Worm (Caenorhabditis elegans): Measurements from ENCODE around the gene Y25C1A.13.

Y25C1A.13 gene

ce11 chrII:3113934-3114333 is 2.9 kb upstream of the Y25C1A.13 start, which contains the start of gene clec-123:
Gene clec-123, plus strand, starts transcription at chrII:3114234.
- TF ChIP-seq nhr-237 (tag; optimal IDR thresholded peaks at IDR 0.05) (no peak), nhr-11 (tag; optimal IDR thresholded peaks at IDR 0.05) (no peak), nhr-25 (tag; optimal IDR thresholded peaks at IDR 0.05) (no peak), R02D3.7 (tag; optimal IDR thresholded peaks at IDR 0.05) (no peak), tbx-2 (tag; optimal IDR thresholded peaks at IDR 0.05) (no peak), ztf-4 (tag; optimal IDR thresholded peaks at IDR 0.05) (no peak), ZK546.5 (tag; optimal IDR thresholded peaks at IDR 0.05) (no peak)

- TF ChIP-seq nhr-11 (tag; optimal IDR thresholded peaks at IDR 0.05) (no peak), snpc-4 (tag; optimal IDR thresholded peaks at IDR 0.05) (peak; percentile 32)
Observed at ce11 chrII:3113289-3113688, 2.2 kb upstream of the Y25C1A.13 start.

- TF ChIP-seq ceh-16 (tag; optimal IDR thresholded peaks at IDR 0.05) (no peak), snpc-4 (tag; optimal IDR thresholded peaks at IDR 0.05) (no peak), nhr-25 (tag; optimal IDR thresholded peaks at IDR 0.05) (no peak), ama-1 (optimal IDR thresholded peaks at IDR 0.05) (no peak), ceh-82 (tag; optimal IDR thresholded peaks at IDR 0.05) (no peak), nhr-12 (tag; optimal IDR thresholded peaks at IDR 0.05) (no peak), lin-15B (tag; optimal IDR thresholded peaks at IDR 0.05) (no peak), nhr-28 (tag; optimal IDR thresholded peaks at IDR 0.05) (no peak), eor-1 (tag; optimal IDR thresholded peaks at IDR 0.05) (no peak), aly-2 (tag; optimal IDR thresholded peaks at IDR 0.05) (no peak), ceh-28 (tag; optimal IDR thresholded peaks at IDR 0.05) (no peak)
Observed at ce11 chrII:3112313-3112712, 1.3 kb upstream of the Y25C1A.13 start, which contains the start of gene Y25C1A.2. Gene Y25C1A.2, plus strand, starts transcription at chrII:3112613.

ce11 chrII:3110099-3110498 is 948 bp downstream of the Y25C1A.13 start:
- no peak for TF ChIP-seq eor-1 (tag; optimal IDR thresholded peaks at IDR 0.05)
- TF ChIP-seq jun-1 (tag; optimal IDR thresholded peaks at IDR 0.05) = no peak
- no peak for TF ChIP-seq fkh-10 (GFP tag; optimal IDR thresholded peaks at IDR 0.05)
- TF ChIP-seq aly-2 (tag; optimal IDR thresholded peaks at IDR 0.05) = no peak
- TF ChIP-seq hmg-11 (tag; optimal IDR thresholded peaks at IDR 0.05) = no peak
- no peak for TF ChIP-seq nhr-23 (tag; optimal IDR thresholded peaks at IDR 0.05)
- TF ChIP-seq ztf-4 (tag; optimal IDR thresholded peaks at IDR 0.05) = no peak
- TF ChIP-seq R02D3.7 (tag; optimal IDR thresholded peaks at IDR 0.05) = no peak
- no peak for TF ChIP-seq snpc-4 (tag; optimal IDR thresholded peaks at IDR 0.05)
- TF ChIP-seq sea-2 (GFP tag; optimal IDR thresholded peaks at IDR 0.05) = no peak
- TF ChIP-seq nhr-25 (tag; optimal IDR thresholded peaks at IDR 0.05) = no peak
- no peak for TF ChIP-seq zag-1 (tag; optimal IDR thresholded peaks at IDR 0.05)
- TF ChIP-seq nhr-67 (tag; optimal IDR thresholded peaks at IDR 0.05) = no peak
- TF ChIP-seq ceh-28 (tag; optimal IDR thresholded peaks at IDR 0.05) = no peak
- TF ChIP-seq pha-4 (tag; optimal IDR thresholded peaks at IDR 0.05) = no peak
- TF ChIP-seq nhr-237 (tag; optimal IDR thresholded peaks at IDR 0.05) = no peak

ce11 chrII:3109533-3109932 is 1.5 kb downstream of the Y25C1A.13 start:
- TF ChIP-seq sea-2 (GFP tag; optimal IDR thresholded peaks at IDR 0.05) = no peak
- no peak for TF ChIP-seq nhr-11 (tag; optimal IDR thresholded peaks at IDR 0.05)
- no peak for TF ChIP-seq lsy-12 (tag; optimal IDR thresholded peaks at IDR 0.05)
- TF ChIP-seq nfya-1 (tag; optimal IDR thresholded peaks at IDR 0.05; ENCODE audit: insufficient read depth) = no peak
- TF ChIP-seq zag-1 (tag; optimal IDR thresholded peaks at IDR 0.05) = no peak
- no peak for TF ChIP-seq nhr-237 (tag; optimal IDR thresholded peaks at IDR 0.05)
- TF ChIP-seq mdl-1 (tag; optimal IDR thresholded peaks at IDR 0.05) = no peak
- TF ChIP-seq eor-1 (tag; optimal IDR thresholded peaks at IDR 0.05) = no peak
- no peak for TF ChIP-seq snpc-4 (tag; optimal IDR thresholded peaks at IDR 0.05)
- TF ChIP-seq ceh-16 (tag; optimal IDR thresholded peaks at IDR 0.05) = no peak
- no peak for TF ChIP-seq egl-27 (tag; optimal IDR thresholded peaks at IDR 0.05)
- TF ChIP-seq pqm-1 (tag; optimal IDR thresholded peaks at IDR 0.05) = no peak
- no peak for TF ChIP-seq unc-39 (tag; optimal IDR thresholded peaks at IDR 0.05)
- no peak for TF ChIP-seq pha-4 (tag; optimal IDR thresholded peaks at IDR 0.05)
- TF ChIP-seq mml-1 (tag; optimal IDR thresholded peaks at IDR 0.05) = no peak
- no peak for TF ChIP-seq nhr-12 (tag; optimal IDR thresholded peaks at IDR 0.05)
- TF ChIP-seq nhr-77 (tag; optimal IDR thresholded peaks at IDR 0.05) = no peak
- no peak for TF ChIP-seq jun-1 (tag; optimal IDR thresholded peaks at IDR 0.05)

ce11 chrII:3108101-3108500 is 2.9 kb downstream of the Y25C1A.13 start:
- no peak for TF ChIP-seq egl-27 (tag; optimal IDR thresholded peaks at IDR 0.05)
- no peak for TF ChIP-seq ceh-9 (tag; optimal IDR thresholded peaks at IDR 0.05)
- TF ChIP-seq nhr-67 (tag; optimal IDR thresholded peaks at IDR 0.05) = no peak
- no peak for TF ChIP-seq daf-12 (tag; optimal IDR thresholded peaks at IDR 0.05)
- TF ChIP-seq zag-1 (tag; optimal IDR thresholded peaks at IDR 0.05) = no peak
- TF ChIP-seq skn-1 (tag; optimal IDR thresholded peaks at IDR 0.05) = no peak
- TF ChIP-seq ZK546.5 (tag; optimal IDR thresholded peaks at IDR 0.05) = no peak
- TF ChIP-seq jun-1 (tag; optimal IDR thresholded peaks at IDR 0.05) = no peak
- no peak for TF ChIP-seq elt-2 (tag; optimal IDR thresholded peaks at IDR 0.05)
- no peak for TF ChIP-seq unc-62 (GFP tag; optimal IDR thresholded peaks at IDR 0.05)
- TF ChIP-seq ceh-16 (tag; optimal IDR thresholded peaks at IDR 0.05) = no peak

All from whole organism, L3 larva.